Fruit fly (Drosophila melanogaster): Measurements from ENCODE around the gene CG18284.

The CG18284 gene

dm6 chr2L:10646115-10646514, 2.3 kb downstream of the CG18284 start, which contains the start of gene CG17097:
TSS of gene CG17097 (plus strand) at chr2L:10646415.
- TF ChIP-seq EcR (GFP tag; optimal IDR thresholded peaks at IDR 0.05), result no peak
- TF ChIP-seq psq (optimal IDR thresholded peaks at IDR 0.05), result no peak

dm6 chr2L:10646726-10647125, 3.0 kb downstream of the CG18284 start:
- TF ChIP-seq EcR (GFP tag; optimal IDR thresholded peaks at IDR 0.05) (no peak), CG8478 (optimal IDR thresholded peaks at IDR 0.05) (no peak), usp (GFP tag; optimal IDR thresholded peaks at IDR 0.05) (no peak), Dll (optimal IDR thresholded peaks at IDR 0.05) (no peak), psq (optimal IDR thresholded peaks at IDR 0.05) (no peak), pan (optimal IDR thresholded peaks at IDR 0.05) (no peak)

- no peak for TF ChIP-seq Dll (optimal IDR thresholded peaks at IDR 0.05)
- no peak for TF ChIP-seq psq (optimal IDR thresholded peaks at IDR 0.05)
- no peak for TF ChIP-seq pan (optimal IDR thresholded peaks at IDR 0.05)
- no peak for TF ChIP-seq EcR (GFP tag; optimal IDR thresholded peaks at IDR 0.05)
- no peak for TF ChIP-seq CG8478 (optimal IDR thresholded peaks at IDR 0.05)
- no peak for TF ChIP-seq usp (GFP tag; optimal IDR thresholded peaks at IDR 0.05)
These were observed 4.1 kb downstream of the CG18284 start for dm6 chr2L:10647720-10648349.

- TF ChIP-seq usp (GFP tag; optimal IDR thresholded peaks at IDR 0.05), result no peak
- no peak for TF ChIP-seq Dll (optimal IDR thresholded peaks at IDR 0.05)
- TF ChIP-seq CG8478 (optimal IDR thresholded peaks at IDR 0.05), result no peak
- TF ChIP-seq EcR (GFP tag; optimal IDR thresholded peaks at IDR 0.05), result no peak
- no peak for TF ChIP-seq psq (optimal IDR thresholded peaks at IDR 0.05)
- no peak for TF ChIP-seq pan (optimal IDR thresholded peaks at IDR 0.05)
These were observed 7.5 kb downstream of the CG18284 start, which contains the start of gene dbf for dm6 chr2L:10651313-10651712. TSS of gene dbf (plus strand) at chr2L:10651613.

dm6 chr2L:10654520-10654919, 10.7 kb downstream of the CG18284 start:
- TF ChIP-seq Dll (optimal IDR thresholded peaks at IDR 0.05) (no peak), usp (GFP tag; optimal IDR thresholded peaks at IDR 0.05) (no peak), pan (optimal IDR thresholded peaks at IDR 0.05) (no peak), CG8478 (optimal IDR thresholded peaks at IDR 0.05) (no peak), EcR (GFP tag; optimal IDR thresholded peaks at IDR 0.05) (no peak), psq (optimal IDR thresholded peaks at IDR 0.05) (no peak)

- TF ChIP-seq pan (optimal IDR thresholded peaks at IDR 0.05) (no peak), EcR (GFP tag; optimal IDR thresholded peaks at IDR 0.05) (no peak), psq (optimal IDR thresholded peaks at IDR 0.05) (no peak), usp (GFP tag; optimal IDR thresholded peaks at IDR 0.05) (no peak), Dll (optimal IDR thresholded peaks at IDR 0.05) (no peak), CG8478 (optimal IDR thresholded peaks at IDR 0.05) (no peak)
These were observed 14.2 kb downstream of the CG18284 start, which contains the start of gene CG45690 for dm6 chr2L:10657981-10658380. TSS of gene CG45690 (plus strand) at chr2L:10658281.

dm6 chr2L:10661490-10662240, 17.9 kb downstream of the CG18284 start, which contains the start of gene CG31871:
TSS of gene CG31871 (plus strand) at chr2L:10662081.
- TF ChIP-seq CG8478 (optimal IDR thresholded peaks at IDR 0.05), result no peak
- no peak for TF ChIP-seq usp (GFP tag; optimal IDR thresholded peaks at IDR 0.05)

- TF ChIP-seq CG8478 (optimal IDR thresholded peaks at IDR 0.05) (no peak), pan (optimal IDR thresholded peaks at IDR 0.05) (no peak), Dll (optimal IDR thresholded peaks at IDR 0.05) (no peak), EcR (GFP tag; optimal IDR thresholded peaks at IDR 0.05) (no peak), usp (GFP tag; optimal IDR thresholded peaks at IDR 0.05) (no peak), psq (optimal IDR thresholded peaks at IDR 0.05) (no peak)
These were observed 21.8 kb downstream of the CG18284 start for dm6 chr2L:10665603-10666002.

dm6 chr2L:10671530-10671929, 27.8 kb downstream of the CG18284 start:
- no peak for TF ChIP-seq psq (optimal IDR thresholded peaks at IDR 0.05)
- TF ChIP-seq usp (GFP tag; optimal IDR thresholded peaks at IDR 0.05), result no peak
- no peak for TF ChIP-seq EcR (GFP tag; optimal IDR thresholded peaks at IDR 0.05)
- TF ChIP-seq pan (optimal IDR thresholded peaks at IDR 0.05), result no peak
- no peak for TF ChIP-seq Dll (optimal IDR thresholded peaks at IDR 0.05)
- no peak for TF ChIP-seq CG8478 (optimal IDR thresholded peaks at IDR 0.05)

- no peak for TF ChIP-seq EcR (GFP tag; optimal IDR thresholded peaks at IDR 0.05)
- TF ChIP-seq usp (GFP tag; optimal IDR thresholded peaks at IDR 0.05), result no peak
- no peak for TF ChIP-seq psq (optimal IDR thresholded peaks at IDR 0.05)
- TF ChIP-seq pan (optimal IDR thresholded peaks at IDR 0.05), result no peak
- no peak for TF ChIP-seq Dll (optimal IDR thresholded peaks at IDR 0.05)
- TF ChIP-seq CG8478 (optimal IDR thresholded peaks at IDR 0.05), result no peak
These were observed 29.2 kb downstream of the CG18284 start for dm6 chr2L:10672989-10673388.

- no peak for TF ChIP-seq usp (GFP tag; optimal IDR thresholded peaks at IDR 0.05)
- TF ChIP-seq CG8478 (optimal IDR thresholded peaks at IDR 0.05), result no peak
- no peak for TF ChIP-seq EcR (GFP tag; optimal IDR thresholded peaks at IDR 0.05)
- no peak for TF ChIP-seq Dll (optimal IDR thresholded peaks at IDR 0.05)
- TF ChIP-seq pan (optimal IDR thresholded peaks at IDR 0.05), result no peak
- TF ChIP-seq psq (optimal IDR thresholded peaks at IDR 0.05), result no peak
These were observed 33.4 kb downstream of the CG18284 start, which contains the start of gene CG17104 for dm6 chr2L:10676933-10677714. TSS of gene CG17104 (plus strand) at chr2L:10677198.

- no peak for TF ChIP-seq psq (optimal IDR thresholded peaks at IDR 0.05)
- no peak for TF ChIP-seq EcR (GFP tag; optimal IDR thresholded peaks at IDR 0.05)
- TF ChIP-seq Dll (optimal IDR thresholded peaks at IDR 0.05), result no peak
- TF ChIP-seq usp (GFP tag; optimal IDR thresholded peaks at IDR 0.05), result no peak
- TF ChIP-seq pan (optimal IDR thresholded peaks at IDR 0.05), result no peak
- TF ChIP-seq CG8478 (optimal IDR thresholded peaks at IDR 0.05), result no peak
These were observed 33.9 kb downstream of the CG18284 start for dm6 chr2L:10677715-10678088.
